Worm (Caenorhabditis elegans) whole organism, young adult: ENCODE results near the gene sul-3.
A peak's percentile ranks its signal among the peaks of the same experiment; 100 is the strongest.

Experiments used
- B0035.1 ChIP-seq: sonication (generic microtip); optimal IDR thresholded peaks from 2 replicates; lab custom pipeline; 2016; ENCODE audit warnings: missing genetic modification characterization, mild to moderate bottlenecking, missing compliant biosample characterization, missing genotype, missing genetic modification reagents
- B0336.3 ChIP-seq: fragments of 200-800 bp; sonication (Bioruptor generic); IDR thresholded peaks from 2 replicates; pipeline ENCODE4 v1.3.6; 2022; ENCODE audit warnings: missing genetic modification characterization, missing compliant biosample characterization
- F10E7.11 ChIP-seq: sonication (generic microtip); optimal IDR thresholded peaks from 2 replicates; lab custom pipeline; 2017; ENCODE audit warnings: mild to moderate bottlenecking, missing genetic modification characterization, moderate library complexity, missing compliant biosample characterization
- F49E8.2 ChIP-seq: sonication (generic microtip); optimal IDR thresholded peaks from 3 replicates; lab custom pipeline; 2017; ENCODE audit warnings: missing genetic modification characterization, mild to moderate bottlenecking, missing compliant biosample characterization, antibody characterized with exemption, moderate library complexity; ENCODE audit not compliant: insufficient read depth
- T26A5.8 ChIP-seq: sonication (generic microtip); optimal IDR thresholded peaks from 2 replicates; lab custom pipeline; 2016; ENCODE audit warnings: missing genetic modification characterization, missing compliant biosample characterization
- Y53F4B.3 ChIP-seq: fragments of 200-800 bp; sonication (Bioruptor generic); IDR thresholded peaks from 2 replicates; pipeline ENCODE4 v1.3.6; 2022; ENCODE audit warnings: missing genetic modification reagents, missing genetic modification characterization, missing compliant biosample characterization
- Y79H2A.3 ChIP-seq: fragments of 200-800 bp; sonication (Bioruptor generic); conservative IDR thresholded peaks from 2 replicates; pipeline ENCODE4 v1.3.6; 2022; ENCODE audit warnings: missing genetic modification reagents, missing genetic modification characterization, missing compliant biosample characterization
- akir-1 ChIP-seq: fragments of 200-800 bp; sonication (Bioruptor generic); optimal IDR thresholded peaks from 2 replicates; lab custom pipeline; 2018; ENCODE audit warnings: mild to moderate bottlenecking, missing genetic modification characterization, moderate library complexity, missing compliant biosample characterization
- aptf-3 ChIP-seq: fragments of 200-800 bp; sonication (Bioruptor generic); IDR thresholded peaks from 2 replicates; pipeline ENCODE4 v1.3.6; 2022; ENCODE audit warnings: missing genetic modification characterization, missing compliant biosample characterization
- attf-5 ChIP-seq: fragments of 200-800 bp; sonication (Bioruptor generic); optimal IDR thresholded peaks from 2 replicates; lab custom pipeline; 2018; ENCODE audit warnings: mild to moderate bottlenecking, missing genetic modification characterization, missing compliant biosample characterization
- attf-6 ChIP-seq: fragments of 200-800 bp; sonication (Bioruptor generic); IDR thresholded peaks from 2 replicates; pipeline ENCODE4 v1.3.6; 2022; ENCODE audit warnings: missing genetic modification reagents, missing genetic modification characterization, missing compliant biosample characterization
- bed-2 ChIP-seq: fragments of 200-800 bp; sonication (Bioruptor generic); IDR thresholded peaks from 2 replicates; pipeline ENCODE4 v1.3.6; 2022; ENCODE audit warnings: missing genetic modification reagents, missing genetic modification characterization, missing compliant biosample characterization
- cebp-1 ChIP-seq, 2 experiments: fragments of 200-800 bp in 1 of 2; sonication (Bioruptor generic) in 1 of 2; sonication (generic microtip) in 1 of 2; IDR thresholded peaks in 1 of 2; optimal IDR thresholded peaks in 1 of 2; 2 replicates each; pipeline versions ENCODE4 v1.3.6 to Lab custom; 2017 to 2022; ENCODE audit warnings: missing compliant biosample characterization in 2 of 2, missing genetic modification characterization in 2 of 2, mild to moderate bottlenecking in 1 of 2, missing genetic modification reagents in 1 of 2, moderate library complexity in 1 of 2
- ceh-58 ChIP-seq: fragments of 200-800 bp; sonication (Bioruptor generic); IDR thresholded peaks from 2 replicates; pipeline ENCODE4 v1.3.6; 2022; ENCODE audit warnings: missing genetic modification characterization, missing compliant biosample characterization
- dox-1 ChIP-seq: fragments of 200-800 bp; sonication (Bioruptor generic); IDR thresholded peaks from 2 replicates; pipeline ENCODE4 v1.3.6; 2022; ENCODE audit warnings: missing genetic modification reagents, missing genetic modification characterization, missing compliant biosample characterization
- egrh-3 ChIP-seq: fragments of 200-800 bp; sonication (Bioruptor generic); IDR thresholded peaks from 2 replicates; pipeline ENCODE4 v1.3.6; 2022; ENCODE audit warnings: missing genetic modification reagents, missing genetic modification characterization, missing compliant biosample characterization
- hlh-26 ChIP-seq: fragments of 200-800 bp; sonication (Bioruptor generic); conservative IDR thresholded peaks from 2 replicates; pipeline ENCODE4 v1.3.6; 2022; ENCODE audit warnings: missing genetic modification reagents, missing genetic modification characterization, missing compliant biosample characterization
- hmg-1.2 ChIP-seq: fragments of 200-800 bp; sonication (Bioruptor generic); IDR thresholded peaks from 2 replicates; pipeline ENCODE4 v1.3.6; 2022; ENCODE audit warnings: missing genetic modification reagents, missing genetic modification characterization, missing compliant biosample characterization
- lag-1 ChIP-seq: fragments of 200-800 bp; sonication (Bioruptor generic); IDR thresholded peaks from 2 replicates; pipeline ENCODE4 v1.3.6; 2022; ENCODE audit warnings: missing genetic modification reagents, missing genetic modification characterization, missing compliant biosample characterization
- let-526 ChIP-seq: fragments of 200-800 bp; sonication (Bioruptor generic); IDR thresholded peaks from 2 replicates; pipeline ENCODE4 v1.3.6; 2022; ENCODE audit warnings: missing genetic modification reagents, missing genetic modification characterization, missing compliant biosample characterization
- lsl-1 ChIP-seq: fragments of 200-800 bp; sonication (Bioruptor generic); optimal IDR thresholded peaks from 2 replicates; lab custom pipeline; 2018; ENCODE audit warnings: mild to moderate bottlenecking, missing genetic modification characterization, moderate library complexity, missing compliant biosample characterization
- lsy-27 ChIP-seq: sonication (generic microtip); optimal IDR thresholded peaks from 2 replicates; lab custom pipeline; 2017; ENCODE audit warnings: missing genetic modification characterization, mild to moderate bottlenecking, missing compliant biosample characterization, antibody characterized with exemption, missing genotype, borderline replicate concordance; ENCODE audit not compliant: insufficient read depth
- madf-6 ChIP-seq: fragments of 200-800 bp; sonication (Bioruptor generic); IDR thresholded peaks from 2 replicates; pipeline ENCODE4 v1.3.6; 2022; ENCODE audit warnings: missing genetic modification reagents, missing genetic modification characterization, missing compliant biosample characterization
- nfya-1 ChIP-seq: sonication (generic microtip); optimal IDR thresholded peaks from 2 replicates; lab custom pipeline; 2017; ENCODE audit warnings: antibody characterized with exemption, missing compliant biosample characterization, missing genetic modification characterization, borderline replicate concordance; ENCODE audit not compliant: insufficient read depth
- nhr-179 ChIP-seq: sonication (generic microtip); optimal IDR thresholded peaks from 2 replicates; lab custom pipeline; 2016; ENCODE audit warnings: mild to moderate bottlenecking, missing genetic modification characterization, missing compliant biosample characterization
- nhr-80 ChIP-seq: sonication (generic microtip); optimal IDR thresholded peaks from 2 replicates; lab custom pipeline; 2016; ENCODE audit warnings: missing genetic modification characterization, missing compliant biosample characterization
- pha-4 ChIP-seq: fragments of 150-350 bp; sonication (generic microtip); optimal IDR thresholded peaks from 2 replicates; lab custom pipeline; 2014; ENCODE audit warnings: missing biosample characterization, missing genetic modification reagents, missing genetic modification characterization
- rec-8 ChIP-seq, 2 experiments: sonication (generic microtip); optimal IDR thresholded peaks; 2 replicates each; lab custom pipeline; 2016; ENCODE audit warnings: mild to moderate bottlenecking in 2 of 2, missing genetic modification characterization in 2 of 2, missing genetic modification reagents in 2 of 2, missing genotype in 2 of 2, missing biosample characterization in 1 of 2, missing compliant biosample characterization in 1 of 2, moderate library complexity in 1 of 2
- rpc-1 ChIP-seq, 2 experiments: fragments of 150-350 bp in 1 of 2; sonication (generic microtip) in 1 of 2; optimal IDR thresholded peaks; 2 replicates each; lab custom pipeline; 2014 to 2018; ENCODE audit warnings: missing biosample characterization in 1 of 2, missing genetic modification characterization in 1 of 2, missing genetic modification reagents in 1 of 2, missing genotype in 1 of 2
- snpc-1.1 ChIP-seq: sonication (generic microtip); optimal IDR thresholded peaks from 2 replicates; lab custom pipeline; 2017; ENCODE audit warnings: missing genetic modification characterization, mild to moderate bottlenecking, missing compliant biosample characterization, antibody characterized with exemption, moderate library complexity, missing genotype, missing genetic modification reagents; ENCODE audit not compliant: insufficient read depth
- snpc-1.3 ChIP-seq: sonication (generic microtip); optimal IDR thresholded peaks from 2 replicates; lab custom pipeline; 2017; ENCODE audit warnings: missing genetic modification characterization, mild to moderate bottlenecking, missing compliant biosample characterization, antibody characterized with exemption, moderate library complexity, missing genotype, missing genetic modification reagents; ENCODE audit not compliant: insufficient read depth
- snpc-3.4 ChIP-seq: sonication (generic microtip); optimal IDR thresholded peaks from 2 replicates; lab custom pipeline; 2017; ENCODE audit warnings: missing genetic modification characterization, mild to moderate bottlenecking, missing compliant biosample characterization, antibody characterized with exemption, moderate library complexity, missing genotype, missing genetic modification reagents
- somi-1 ChIP-seq: fragments of 200-800 bp; sonication (Bioruptor generic); optimal IDR thresholded peaks from 2 replicates; lab custom pipeline; 2018; ENCODE audit warnings: mild to moderate bottlenecking, missing genetic modification characterization, missing compliant biosample characterization
- tbp1 ChIP-seq: fragments of 200-800 bp; sonication (Bioruptor generic); optimal IDR thresholded peaks from 2 replicates; lab custom pipeline; 2018; ENCODE audit warnings: mild to moderate bottlenecking, missing genetic modification characterization, missing compliant biosample characterization
- tbx-9 ChIP-seq: sonication (generic microtip); optimal IDR thresholded peaks from 2 replicates; lab custom pipeline; 2016; ENCODE audit warnings: borderline replicate concordance, missing genetic modification characterization, inconsistent platforms, missing compliant biosample characterization
- unc-130 ChIP-seq: sonication (generic microtip); optimal IDR thresholded peaks from 2 replicates; lab custom pipeline; 2016; ENCODE audit warnings: missing genetic modification reagents, missing genetic modification characterization, missing compliant biosample characterization
- unc-62 ChIP-seq: fragments of 150-350 bp; optimal IDR thresholded peaks from 2 replicates; lab custom pipeline; 2014; ENCODE audit warnings: missing biosample characterization, missing genetic modification reagents, missing genetic modification characterization
- xnd-1 ChIP-seq: sonication (generic microtip); optimal IDR thresholded peaks from 2 replicates; lab custom pipeline; 2016; ENCODE audit warnings: missing genotype, missing genetic modification reagents, missing genetic modification characterization, missing compliant biosample characterization
- zfh-2 ChIP-seq: fragments of 200-800 bp; sonication (Bioruptor generic); conservative IDR thresholded peaks from 2 replicates; pipeline ENCODE4 v1.3.6; 2022; ENCODE audit warnings: missing genetic modification reagents, missing genetic modification characterization, missing compliant biosample characterization
- zim-3 ChIP-seq: sonication (generic microtip); optimal IDR thresholded peaks from 2 replicates; lab custom pipeline; 2017; ENCODE audit warnings: mild to moderate bottlenecking, missing genetic modification characterization, moderate library complexity, missing compliant biosample characterization
- ztf-25 ChIP-seq: fragments of 200-800 bp; sonication (Bioruptor generic); IDR thresholded peaks from 2 replicates; pipeline ENCODE4 v1.3.6; 2022; ENCODE audit warnings: missing genetic modification reagents, missing genetic modification characterization, missing compliant biosample characterization

The sul-3 gene

DNA sequence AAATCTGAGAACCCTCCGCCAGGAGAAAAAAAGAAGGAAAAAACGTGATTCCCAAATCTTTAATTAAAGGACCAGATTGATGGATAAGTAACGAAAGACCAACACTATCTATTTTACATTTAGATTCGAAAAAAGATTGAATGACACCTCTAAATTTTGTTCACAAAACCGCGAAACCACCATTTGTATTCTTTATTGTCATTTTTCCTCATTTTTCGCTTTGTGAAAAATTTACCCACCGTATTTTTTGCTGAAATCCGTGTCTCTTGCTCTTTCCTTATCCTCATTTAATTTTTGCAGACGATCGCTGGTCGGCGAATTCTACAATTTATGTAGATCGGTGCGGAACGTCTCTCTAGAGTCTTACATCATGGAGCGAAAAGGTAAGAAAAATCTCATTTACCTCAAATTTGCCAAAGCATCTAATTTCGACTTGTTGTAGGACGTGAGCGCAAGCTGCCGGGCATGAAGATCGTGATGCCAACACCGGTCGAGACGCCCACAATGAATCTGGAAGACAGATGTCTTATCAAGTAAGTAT, 17.5 kb downstream of the sul-3 start, which contains the start of the genes sek-1 and R03G5.6:
sek-1 (plus strand) TSS at position 301 of the 541 bp plus-strand sequence.
R03G5.6 (minus strand) TSS at position 491 of the 541 bp plus-strand sequence.
- no peak for TF ChIP-seq bed-2 (GFP tag; lab: Robert Waterston, UW)
- no peak for TF ChIP-seq ceh-58 (GFP tag; lab: Robert Waterston, UW)
- TF ChIP-seq lag-1 (GFP tag; lab: Robert Waterston, UW), result no peak
- no peak for TF ChIP-seq Y79H2A.3 (GFP tag; lab: Robert Waterston, UW)
- TF ChIP-seq nhr-179 (tag; lab: Kevin White, UChicago), result no peak
- no peak for TF ChIP-seq zim-3 (tag; lab: Kevin White, UChicago)
- TF ChIP-seq snpc-1.1 (tag; lab: Kevin White, UChicago), result no peak
- no peak for TF ChIP-seq rec-8 (tag; optimal IDR thresholded peaks at IDR 0.05; lab: Kevin White, UChicago)
- TF ChIP-seq unc-130, result no peak
- TF ChIP-seq unc-62, result no peak
- TF ChIP-seq, all 124 proteins: peak for 0

DNA sequence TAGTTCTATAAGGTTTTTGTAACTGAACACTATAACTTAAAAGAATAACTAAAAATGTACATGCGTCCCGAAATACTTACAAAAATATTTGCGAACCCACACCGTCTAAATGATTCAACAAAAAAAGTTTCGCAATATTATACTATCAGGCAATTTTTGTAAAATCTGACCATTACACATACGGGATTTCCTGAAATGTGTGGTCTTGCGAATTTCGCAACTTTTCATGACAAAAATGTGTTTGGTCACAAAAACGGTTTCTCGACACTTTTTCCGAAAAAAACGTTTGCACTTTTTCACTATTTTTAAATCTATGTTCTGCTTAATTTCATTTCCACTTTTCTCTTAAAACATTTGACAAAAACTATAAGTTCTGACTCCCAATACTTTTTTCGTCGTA, 18.8 kb downstream of the sul-3 start:
- TF ChIP-seq tbp1 (GFP tag; lab: Kevin White, UChicago) (no peak), cebp-1 (GFP tag; IDR thresholded peaks at IDR 0.05; lab: Robert Waterston, UW) (peak; percentile 31; the same call in 1 of the 2 replicates), cebp-1 (tag; optimal IDR thresholded peaks at IDR 0.05; lab: Kevin White, UChicago) (peak; percentile 83), F49E8.2 (tag; lab: Kevin White, UChicago) (no peak), xnd-1 (tag; lab: Kevin White, UChicago) (no peak), hlh-26 (GFP tag; lab: Robert Waterston, UW) (no peak), madf-6 (GFP tag; lab: Robert Waterston, UW) (no peak)

DNA sequence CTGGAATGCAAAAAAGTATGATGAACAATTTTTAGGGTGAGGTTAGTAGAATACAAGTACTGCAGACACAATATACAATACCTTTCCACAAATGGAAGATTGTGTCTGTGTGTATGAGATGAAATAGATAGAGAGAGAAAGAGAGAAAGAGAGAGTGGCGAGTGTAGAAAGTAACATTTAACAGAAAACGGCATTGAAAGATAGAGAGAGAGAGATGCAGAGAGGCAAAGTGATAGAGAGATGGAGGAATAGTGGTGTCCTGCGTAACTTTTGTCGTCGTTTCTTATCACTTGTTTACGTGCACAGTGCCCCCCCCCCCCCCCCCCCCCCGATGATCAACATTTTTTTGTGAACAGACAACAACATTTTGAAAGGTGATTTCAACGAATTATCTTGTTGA, 19.3 kb downstream of the sul-3 start:
- TF ChIP-seq egrh-3 (GFP tag; lab: Robert Waterston, UW) (peak; percentile 74), nhr-80 (tag; lab: Kevin White, UChicago) (peak; percentile 16), somi-1 (GFP tag; lab: Kevin White, UChicago) (peak; percentile 19), attf-5 (GFP tag; lab: Kevin White, UChicago) (no peak), dox-1 (GFP tag; lab: Robert Waterston, UW) (peak; percentile 55), hmg-1.2 (GFP tag; lab: Robert Waterston, UW) (peak; percentile 57; the same call in 1 of the 2 replicates), let-526 (GFP tag; lab: Robert Waterston, UW) (0 out of 2 replicates have a peak, but pooled peaks have one; percentile 38), lsy-27 (no peak), ztf-25 (GFP tag; lab: Robert Waterston, UW) (no peak), B0336.3 (GFP tag; lab: Robert Waterston, UW) (no peak), snpc-3.4 (tag; lab: Kevin White, UChicago) (no peak), lsl-1 (no peak), tbp1 (GFP tag; lab: Kevin White, UChicago) (no peak), akir-1 (GFP tag; lab: Kevin White, UChicago) (no peak), aptf-3 (GFP tag; lab: Robert Waterston, UW) (no peak), zfh-2 (GFP tag; lab: Robert Waterston, UW) (peak; percentile 56)

DNA sequence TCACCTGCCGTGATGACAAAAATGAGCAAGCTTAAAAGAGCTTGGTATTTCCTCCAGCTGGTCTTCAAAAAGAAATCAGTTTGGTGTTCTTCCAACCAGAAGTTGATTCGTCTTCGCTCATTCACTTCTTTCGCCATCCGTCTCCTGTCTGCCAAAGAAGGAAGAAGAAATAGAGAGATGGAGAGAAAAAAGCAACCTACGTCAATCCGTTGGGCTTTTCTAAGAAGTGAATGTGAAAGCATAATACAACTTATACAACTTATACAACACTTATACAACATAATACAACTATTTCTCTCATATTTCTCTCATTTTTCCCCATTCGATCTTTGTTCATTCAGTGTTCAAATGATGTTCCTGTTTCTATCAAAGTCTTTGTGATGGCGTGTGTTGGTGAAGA, 23.0 kb downstream of the sul-3 start:
- no peak for TF ChIP-seq snpc-1.3 (tag; lab: Kevin White, UChicago)
- TF ChIP-seq rpc-1 (optimal IDR thresholded peaks at IDR 0.05; lab: Kevin White, UChicago), result no peak
- TF ChIP-seq rpc-1 (tag; optimal IDR thresholded peaks at IDR 0.05; lab: Kevin White, UChicago), result no peak
- no peak for TF ChIP-seq T26A5.8 (tag; lab: Kevin White, UChicago)
- TF ChIP-seq lsl-1, result no peak
- TF ChIP-seq pha-4 (tag; lab: Kevin White, UChicago), result no peak
- no peak for TF ChIP-seq attf-6 (GFP tag; lab: Robert Waterston, UW)
- TF ChIP-seq Y53F4B.3 (GFP tag; lab: Robert Waterston, UW), result no peak
- TF ChIP-seq ceh-58 (GFP tag; lab: Robert Waterston, UW), result no peak
- TF ChIP-seq B0035.1 (tag; lab: Kevin White, UChicago), result no peak
- no peak for TF ChIP-seq nfya-1 (tag; lab: Kevin White, UChicago)
- TF ChIP-seq F10E7.11 (tag; lab: Kevin White, UChicago), result no peak
- no peak for TF ChIP-seq tbx-9 (tag; lab: Kevin White, UChicago)
